Worm (Caenorhabditis elegans) whole organism, young adult: Measurements from ENCODE around the gene F14B8.5.

Experiments used
- B0035.1 ChIP-seq: sonication (generic microtip); optimal IDR thresholded peaks from 2 replicates; lab custom pipeline; 2016; ENCODE audit warnings: missing genetic modification characterization, mild to moderate bottlenecking, missing compliant biosample characterization, missing genotype, missing genetic modification reagents
- K11D2.4 ChIP-seq: fragments of 200-800 bp; sonication (Bioruptor generic); IDR thresholded peaks from 2 replicates; pipeline ENCODE4 v1.3.6; 2022; ENCODE audit warnings: missing genetic modification reagents, missing genetic modification characterization, missing compliant biosample characterization
- Y53G8AR.9 ChIP-seq: fragments of 200-800 bp; sonication (Bioruptor generic); conservative IDR thresholded peaks from 2 replicates; pipeline ENCODE4 v1.3.6; 2022; ENCODE audit warnings: missing genetic modification reagents, missing genetic modification characterization, missing compliant biosample characterization
- Y95B8A.8 ChIP-seq: fragments of 200-800 bp; sonication (Bioruptor generic); IDR thresholded peaks from 2 replicates; pipeline ENCODE4 v1.3.6; 2022; ENCODE audit warnings: missing genetic modification reagents, missing genetic modification characterization, missing compliant biosample characterization
- akir-1 ChIP-seq: fragments of 200-800 bp; sonication (Bioruptor generic); optimal IDR thresholded peaks from 2 replicates; lab custom pipeline; 2018; ENCODE audit warnings: mild to moderate bottlenecking, missing genetic modification characterization, moderate library complexity, missing compliant biosample characterization
- ama-1 ChIP-seq, 3 experiments: fragments of 150-350 bp in 1 of 3; sonication (generic microtip) in 2 of 3; optimal IDR thresholded peaks; 2 replicates each; lab custom pipeline; 2014 to 2018; ENCODE audit warnings: missing biosample characterization in 2 of 3, missing genetic modification characterization in 2 of 3, missing genetic modification reagents in 2 of 3
- aptf-3 ChIP-seq: fragments of 200-800 bp; sonication (Bioruptor generic); IDR thresholded peaks from 2 replicates; pipeline ENCODE4 v1.3.6; 2022; ENCODE audit warnings: missing genetic modification characterization, missing compliant biosample characterization
- attf-3 ChIP-seq: fragments of 200-800 bp; sonication (Bioruptor generic); conservative IDR thresholded peaks from 2 replicates; pipeline ENCODE4 v1.3.6; 2022; ENCODE audit warnings: missing genetic modification reagents, missing genetic modification characterization, missing compliant biosample characterization
- bed-2 ChIP-seq: fragments of 200-800 bp; sonication (Bioruptor generic); IDR thresholded peaks from 2 replicates; pipeline ENCODE4 v1.3.6; 2022; ENCODE audit warnings: missing genetic modification reagents, missing genetic modification characterization, missing compliant biosample characterization
- cebp-1 ChIP-seq, 2 experiments: fragments of 200-800 bp in 1 of 2; sonication (Bioruptor generic) in 1 of 2; sonication (generic microtip) in 1 of 2; IDR thresholded peaks in 1 of 2; optimal IDR thresholded peaks in 1 of 2; 2 replicates each; pipeline versions ENCODE4 v1.3.6 to Lab custom; 2017 to 2022; ENCODE audit warnings: missing compliant biosample characterization in 2 of 2, missing genetic modification characterization in 2 of 2, mild to moderate bottlenecking in 1 of 2, missing genetic modification reagents in 1 of 2, moderate library complexity in 1 of 2
- ceh-91 ChIP-seq: fragments of 200-800 bp; sonication (Bioruptor generic); IDR thresholded peaks from 2 replicates; pipeline ENCODE4 v1.3.6; 2022; ENCODE audit warnings: missing genetic modification reagents, missing genetic modification characterization, missing compliant biosample characterization
- die-1 ChIP-seq: sonication (generic microtip); optimal IDR thresholded peaks from 2 replicates; lab custom pipeline; 2016; ENCODE audit warnings: missing genotype, mild to moderate bottlenecking, missing genetic modification characterization, missing compliant biosample characterization
- dpff-1 ChIP-seq: sonication (generic microtip); optimal IDR thresholded peaks from 2 replicates; lab custom pipeline; 2017; ENCODE audit warnings: mild to moderate bottlenecking, missing genetic modification characterization, missing compliant biosample characterization
- egl-44 ChIP-seq: fragments of 200-800 bp; sonication (Bioruptor generic); IDR thresholded peaks from 2 replicates; pipeline ENCODE4 v1.3.6; 2022; ENCODE audit warnings: missing genetic modification reagents, missing genetic modification characterization, missing compliant biosample characterization
- gei-17 ChIP-seq: fragments of 200-800 bp; sonication (Bioruptor generic); optimal IDR thresholded peaks from 2 replicates; lab custom pipeline; 2018; ENCODE audit warnings: mild to moderate bottlenecking, missing genetic modification characterization, missing compliant biosample characterization
- hlh-26 ChIP-seq: fragments of 200-800 bp; sonication (Bioruptor generic); conservative IDR thresholded peaks from 2 replicates; pipeline ENCODE4 v1.3.6; 2022; ENCODE audit warnings: missing genetic modification reagents, missing genetic modification characterization, missing compliant biosample characterization
- hsf-1 ChIP-seq: fragments of 200-800 bp; sonication (Bioruptor generic); IDR thresholded peaks from 2 replicates; pipeline ENCODE4 v1.3.6; 2022; ENCODE audit warnings: missing genetic modification reagents, missing genetic modification characterization, missing compliant biosample characterization
- let-607 ChIP-seq, 2 experiments: fragments of 200-800 bp in 1 of 2; sonication (Bioruptor generic) in 1 of 2; sonication (generic microtip) in 1 of 2; optimal IDR thresholded peaks; 2 replicates each; lab custom pipeline; 2016 to 2018; ENCODE audit warnings: mild to moderate bottlenecking in 2 of 2, missing compliant biosample characterization in 2 of 2, missing genetic modification characterization in 2 of 2, moderate library complexity in 2 of 2, missing genotype in 1 of 2
- lin-40 ChIP-seq: sonication (generic microtip); optimal IDR thresholded peaks from 2 replicates; lab custom pipeline; 2016; ENCODE audit warnings: missing genetic modification characterization, mild to moderate bottlenecking, missing compliant biosample characterization, missing genotype, missing genetic modification reagents
- madf-6 ChIP-seq: fragments of 200-800 bp; sonication (Bioruptor generic); IDR thresholded peaks from 2 replicates; pipeline ENCODE4 v1.3.6; 2022; ENCODE audit warnings: missing genetic modification reagents, missing genetic modification characterization, missing compliant biosample characterization
- mcd-1 ChIP-seq: fragments of 200-800 bp; sonication (Bioruptor generic); IDR thresholded peaks from 2 replicates; pipeline ENCODE4 v1.3.6; 2022; ENCODE audit warnings: missing genetic modification reagents, missing genetic modification characterization, missing compliant biosample characterization
- nfya-1 ChIP-seq: sonication (generic microtip); optimal IDR thresholded peaks from 2 replicates; lab custom pipeline; 2017; ENCODE audit warnings: antibody characterized with exemption, missing compliant biosample characterization, missing genetic modification characterization, borderline replicate concordance; ENCODE audit not compliant: insufficient read depth
- nfya-2 ChIP-seq: fragments of 200-800 bp; sonication (Bioruptor generic); IDR thresholded peaks from 2 replicates; pipeline ENCODE4 v1.3.6; 2022; ENCODE audit warnings: missing genetic modification reagents, missing genetic modification characterization, missing compliant biosample characterization
- nfyb-1 ChIP-seq: fragments of 200-800 bp; sonication (Bioruptor generic); IDR thresholded peaks from 2 replicates; pipeline ENCODE4 v1.3.6; 2022; ENCODE audit warnings: missing genetic modification reagents, missing genetic modification characterization, missing compliant biosample characterization
- nhr-120 ChIP-seq: fragments of 200-800 bp; sonication (Bioruptor generic); IDR thresholded peaks from 2 replicates; pipeline ENCODE4 v1.3.6; 2022; ENCODE audit warnings: missing genetic modification characterization, missing compliant biosample characterization
- nhr-80 ChIP-seq: sonication (generic microtip); optimal IDR thresholded peaks from 2 replicates; lab custom pipeline; 2016; ENCODE audit warnings: missing genetic modification characterization, missing compliant biosample characterization
- rpc-1 ChIP-seq, 2 experiments: fragments of 150-350 bp in 1 of 2; sonication (generic microtip) in 1 of 2; optimal IDR thresholded peaks; 2 replicates each; lab custom pipeline; 2014 to 2018; ENCODE audit warnings: missing biosample characterization in 1 of 2, missing genetic modification characterization in 1 of 2, missing genetic modification reagents in 1 of 2, missing genotype in 1 of 2
- sdz-38 ChIP-seq: sonication (generic microtip); optimal IDR thresholded peaks from 2 replicates; lab custom pipeline; 2016; ENCODE audit warnings: missing genotype, missing genetic modification characterization, missing compliant biosample characterization
- sea-2 ChIP-seq: fragments of 200-800 bp; sonication (Bioruptor generic); IDR thresholded peaks from 2 replicates; pipeline ENCODE4 v1.3.6; 2022; ENCODE audit warnings: missing genetic modification characterization, missing compliant biosample characterization
- snpc-3.4 ChIP-seq: sonication (generic microtip); optimal IDR thresholded peaks from 2 replicates; lab custom pipeline; 2017; ENCODE audit warnings: missing genetic modification characterization, mild to moderate bottlenecking, missing compliant biosample characterization, antibody characterized with exemption, moderate library complexity, missing genotype, missing genetic modification reagents
- tlf-1 ChIP-seq: fragments of 200-800 bp; sonication (Bioruptor generic); optimal IDR thresholded peaks from 2 replicates; lab custom pipeline; 2018; ENCODE audit warnings: mild to moderate bottlenecking, missing genetic modification characterization, missing compliant biosample characterization
- unc-62 ChIP-seq: fragments of 150-350 bp; optimal IDR thresholded peaks from 2 replicates; lab custom pipeline; 2014; ENCODE audit warnings: missing biosample characterization, missing genetic modification reagents, missing genetic modification characterization
- zfh-2 ChIP-seq: fragments of 200-800 bp; sonication (Bioruptor generic); conservative IDR thresholded peaks from 2 replicates; pipeline ENCODE4 v1.3.6; 2022; ENCODE audit warnings: missing genetic modification reagents, missing genetic modification characterization, missing compliant biosample characterization
- ztf-6 ChIP-seq: fragments of 200-800 bp; sonication (Bioruptor generic); IDR thresholded peaks from 2 replicates; pipeline ENCODE4 v1.3.6; 2022; ENCODE audit warnings: missing genetic modification reagents, missing genetic modification characterization, missing compliant biosample characterization

The F14B8.5 gene

DNA sequence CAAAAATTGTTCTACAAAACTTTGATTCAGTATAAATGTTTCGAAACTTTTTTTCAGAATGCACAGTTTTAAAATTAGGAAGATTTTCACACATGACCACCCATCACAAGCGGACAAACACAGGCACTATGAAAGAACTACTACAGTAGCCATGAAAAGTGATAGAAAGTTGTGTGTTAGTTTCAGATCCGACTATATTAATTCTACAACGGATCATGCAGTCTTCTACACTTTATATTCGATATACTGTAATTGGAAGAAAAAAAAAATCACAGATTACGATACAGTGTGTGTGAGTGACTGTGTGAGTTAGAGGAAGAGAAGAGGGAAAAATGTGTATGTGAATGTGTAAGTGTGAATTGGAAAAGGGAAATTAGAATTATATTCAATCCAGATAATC lies 18.3 kb upstream of the F14B8.5 start:
- no peak for TF ChIP-seq Y53G8AR.9 (GFP tag; lab: Robert Waterston, UW)
- no peak for TF ChIP-seq nfya-2 (GFP tag; lab: Robert Waterston, UW)
- no peak for TF ChIP-seq cebp-1 (GFP tag; IDR thresholded peaks at IDR 0.05; lab: Robert Waterston, UW)
- TF ChIP-seq cebp-1 (tag; optimal IDR thresholded peaks at IDR 0.05; lab: Kevin White, UChicago) = no peak
- TF ChIP-seq ceh-91 = no peak
- TF ChIP-seq snpc-3.4 (tag; lab: Kevin White, UChicago) = no peak
- TF ChIP-seq bed-2 = no peak
- no peak for TF ChIP-seq tlf-1 (GFP tag; lab: Kevin White, UChicago)
- TF ChIP-seq nhr-120 (GFP tag; lab: Robert Waterston, UW) = no peak
- TF ChIP-seq attf-3 (GFP tag; lab: Robert Waterston, UW) = no peak
- TF ChIP-seq, all 124 proteins: peak for 0

DNA sequence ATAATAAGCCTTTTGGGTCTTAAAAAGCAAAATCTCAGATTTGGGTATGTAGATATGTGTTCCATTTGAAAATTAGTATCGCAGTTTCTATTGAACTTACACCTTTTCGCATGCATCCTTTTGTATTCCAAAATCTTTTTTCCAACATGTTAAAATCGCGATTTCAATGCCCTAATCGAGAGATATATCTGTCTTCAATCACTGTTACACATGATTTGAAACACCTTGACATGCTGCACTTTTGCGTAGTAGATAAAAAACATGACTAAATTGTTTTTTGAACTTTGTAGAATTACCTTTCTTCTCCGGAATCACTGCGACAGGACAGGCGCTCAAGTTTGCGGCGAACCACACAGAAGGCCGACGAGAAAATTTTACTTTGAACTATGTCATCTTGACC lies 13.2 kb upstream of the F14B8.5 start:
- no peak for TF ChIP-seq die-1 (tag; lab: Kevin White, UChicago)
- no peak for TF ChIP-seq snpc-3.4 (tag; lab: Kevin White, UChicago)
- no peak for TF ChIP-seq nfya-2 (GFP tag; lab: Robert Waterston, UW)
- TF ChIP-seq let-607 (tag; optimal IDR thresholded peaks at IDR 0.05; lab: Kevin White, UChicago) = no peak
- no peak for TF ChIP-seq Y95B8A.8 (GFP tag; lab: Robert Waterston, UW)
- TF ChIP-seq rpc-1 (optimal IDR thresholded peaks at IDR 0.05; lab: Kevin White, UChicago) = no peak
- TF ChIP-seq rpc-1 (tag; optimal IDR thresholded peaks at IDR 0.05; lab: Kevin White, UChicago) = no peak
- no peak for TF ChIP-seq sea-2 (GFP tag; lab: Robert Waterston, UW)
- TF ChIP-seq hsf-1 (GFP tag; lab: Robert Waterston, UW) = no peak
- TF ChIP-seq egl-44 = no peak
- no peak for TF ChIP-seq ama-1 (optimal IDR thresholded peaks at IDR 0.05; lab: Kevin White, UChicago)
- no peak for TF ChIP-seq ama-1 (GFP tag; optimal IDR thresholded peaks at IDR 0.05; lab: Kevin White, UChicago)
- no peak for TF ChIP-seq mcd-1 (GFP tag; lab: Robert Waterston, UW)
- no peak for TF ChIP-seq sdz-38 (tag; lab: Kevin White, UChicago)
- TF ChIP-seq nhr-80 = no peak
- no peak for TF ChIP-seq aptf-3 (GFP tag; lab: Robert Waterston, UW)
- no peak for TF ChIP-seq gei-17 (GFP tag; lab: Kevin White, UChicago)
- no peak for TF ChIP-seq unc-62 (GFP tag; lab: Kevin White, UChicago)

DNA sequence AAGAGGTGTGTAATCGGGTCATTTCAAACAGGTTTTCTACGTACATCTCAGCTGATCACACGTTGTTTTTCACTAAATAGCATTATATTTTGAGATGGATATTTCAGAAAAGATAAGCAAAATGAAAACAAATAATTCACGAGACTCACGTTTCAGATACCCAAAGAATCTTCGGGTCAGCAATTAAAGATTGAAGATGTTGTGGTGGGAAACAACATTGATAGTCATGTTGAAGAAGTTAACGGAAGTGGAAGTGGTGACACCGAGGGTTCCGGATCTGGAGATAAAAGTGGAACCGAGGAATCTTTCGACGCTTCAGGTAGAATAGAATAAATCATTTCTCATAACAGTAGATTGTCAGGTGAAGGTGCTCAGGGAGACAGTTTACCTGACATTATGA lies 12.3 kb upstream of the F14B8.5 start:
- TF ChIP-seq zfh-2 (GFP tag; lab: Robert Waterston, UW) (no peak), nfya-2 (GFP tag; lab: Robert Waterston, UW) (no peak), nfya-1 (tag; lab: Kevin White, UChicago) (no peak), K11D2.4 (GFP tag; lab: Robert Waterston, UW) (no peak), nfyb-1 (no peak), egl-44 (no peak), dpff-1 (tag; lab: Kevin White, UChicago) (no peak), B0035.1 (tag; lab: Kevin White, UChicago) (no peak), akir-1 (GFP tag; lab: Kevin White, UChicago) (no peak), ztf-6 (GFP tag; lab: Robert Waterston, UW) (no peak), hlh-26 (GFP tag; lab: Robert Waterston, UW) (no peak), Y95B8A.8 (GFP tag; lab: Robert Waterston, UW) (no peak), tlf-1 (GFP tag; lab: Kevin White, UChicago) (no peak), madf-6 (GFP tag; lab: Robert Waterston, UW) (no peak), lin-40 (tag; lab: Kevin White, UChicago) (no peak)
- TF ChIP-seq, all 124 proteins: peak for 0
